Fruit fly (Drosophila melanogaster) whole organism, embryonic: ENCODE data around the gene CG7058.

Experiments
- C15 ChIP-seq: fragments of 200-800 bp; sonication (Bioruptor generic); IDR thresholded peaks from 3 replicates; pipeline ENCODE4 v1.3.6; 2022; ENCODE audit warnings: missing biosample characterization, missing genetic modification characterization
- CG10543 ChIP-seq: fragments of 200-800 bp; sonication (Bioruptor generic); optimal IDR thresholded peaks from 3 replicates; lab custom pipeline; 2017; ENCODE audit warnings: missing biosample characterization, mild to moderate bottlenecking, missing genetic modification characterization, moderate library complexity
- CG11247 ChIP-seq: fragments of 200-800 bp; sonication (Bioruptor generic); IDR thresholded peaks from 2 replicates; pipeline ENCODE4 v1.3.6; 2022; ENCODE audit warnings: missing biosample characterization, missing genetic modification characterization
- CG12744 ChIP-seq: fragments of 200-800 bp; sonication (Bioruptor generic); optimal IDR thresholded peaks from 2 replicates; lab custom pipeline; 2016; ENCODE audit warnings: missing biosample characterization, missing genetic modification characterization
- CG13296 ChIP-seq: fragments of 200-800 bp; sonication (Bioruptor generic); optimal IDR thresholded peaks from 3 replicates; lab custom pipeline; 2018; ENCODE audit warnings: missing biosample characterization, mild to moderate bottlenecking, missing genetic modification characterization
- CG17328 ChIP-seq: fragments of 200-800 bp; sonication (Bioruptor generic); IDR thresholded peaks from 2 replicates; pipeline ENCODE4 v1.3.6; 2022; ENCODE audit warnings: missing biosample characterization, missing genetic modification characterization
- Chrac-16 ChIP-seq: fragments of 200-800 bp; sonication (Bioruptor generic); optimal IDR thresholded peaks from 3 replicates; lab custom pipeline; 2016; ENCODE audit warnings: missing biosample characterization, missing genetic modification characterization
- D19B ChIP-seq: fragments of 200-800 bp; sonication (Bioruptor generic); optimal IDR thresholded peaks from 2 replicates; lab custom pipeline; 2017; ENCODE audit warnings: missing biosample characterization, mild to moderate bottlenecking, missing genetic modification characterization
- E2f2 ChIP-seq: fragments of 200-800 bp; sonication (Bioruptor generic); IDR thresholded peaks from 2 replicates; pipeline ENCODE4 v1.3.6; 2022; ENCODE audit warnings: missing biosample characterization, missing genetic modification characterization
- Hmx ChIP-seq: fragments of 200-800 bp; sonication (Bioruptor generic); optimal IDR thresholded peaks from 2 replicates; lab custom pipeline; 2016; ENCODE audit warnings: missing biosample characterization, missing genetic modification characterization
- bigmax ChIP-seq: fragments of 200-800 bp; sonication (Bioruptor generic); optimal IDR thresholded peaks from 2 replicates; lab custom pipeline; 2018; ENCODE audit warnings: missing biosample characterization, mild to moderate bottlenecking, missing genetic modification characterization
- bowl ChIP-seq: fragments of 200-800 bp; sonication (Bioruptor generic); IDR thresholded peaks from 2 replicates; pipeline ENCODE4 v1.3.6; 2022; ENCODE audit warnings: missing biosample characterization, missing genetic modification characterization
- kni ChIP-seq: fragments of 200-800 bp; sonication (Bioruptor generic); optimal IDR thresholded peaks from 3 replicates; lab custom pipeline; 2017; ENCODE audit warnings: mild to moderate bottlenecking, missing biosample characterization, missing genetic modification reagents, missing genetic modification characterization
- pros ChIP-seq: fragments of 200-800 bp; sonication (Bioruptor generic); optimal IDR thresholded peaks from 3 replicates; lab custom pipeline; 2019; ENCODE audit warnings: missing biosample characterization, mild to moderate bottlenecking, missing genetic modification characterization, moderate library complexity

DNA sequence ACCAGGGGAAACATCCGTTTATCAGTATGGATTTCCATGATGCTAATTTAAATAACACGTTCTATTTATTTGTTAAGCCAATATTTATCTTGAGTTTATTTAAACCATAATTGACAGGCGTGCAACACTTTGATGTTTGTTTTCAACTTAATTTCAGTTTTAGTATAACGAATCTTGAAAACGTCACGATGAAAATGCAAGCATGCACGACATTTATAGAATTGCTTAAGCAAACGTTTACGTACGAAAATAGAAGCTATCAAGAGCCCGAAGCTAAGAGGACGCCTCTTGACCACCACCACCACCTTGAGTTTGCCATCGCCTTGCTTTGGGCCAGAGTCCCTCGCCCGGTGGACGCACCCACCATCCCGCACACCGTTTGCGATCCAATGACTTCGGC is 35.1 kb upstream of the CG7058 start:
- TF ChIP-seq Chrac-16 (no peak), Hmx (no peak), CG12744 (no peak), C15 (GFP tag; lab: Robert Waterston, UW) (no peak), E2f2 (GFP tag; lab: Robert Waterston, UW) (no peak), pros (GFP tag; lab: Kevin White, UChicago) (no peak), bigmax (GFP tag; lab: Kevin White, UChicago) (no peak), CG11247 (GFP tag; lab: Robert Waterston, UW) (no peak), D19B (GFP tag; lab: Kevin White, UChicago) (no peak), bowl (no peak), kni (GFP tag; lab: Kevin White, UChicago) (no peak), CG10543 (GFP tag; lab: Kevin White, UChicago) (no peak), CG17328 (GFP tag; lab: Robert Waterston, UW) (no peak), CG13296 (GFP tag; lab: Kevin White, UChicago) (no peak)
